Worm (Caenorhabditis elegans) whole organism, L2 larva: ENCODE data around the gene F42A10.6.

Experiments
- R02D3.7 ChIP-seq: fragments of 150-350 bp; optimal IDR thresholded peaks from 2 replicates; lab custom pipeline; 2014; ENCODE audit warnings: missing biosample characterization, missing genetic modification characterization
- ZK546.5 ChIP-seq: sonication (generic microtip); optimal IDR thresholded peaks from 2 replicates; lab custom pipeline; 2017; ENCODE audit warnings: missing biosample characterization, missing genetic modification characterization
- ama-1 ChIP-seq: fragments of 150-350 bp; optimal IDR thresholded peaks from 2 replicates; lab custom pipeline; 2018; ENCODE audit warnings: inconsistent platforms
- ceh-16 ChIP-seq: fragments of 150-350 bp; optimal IDR thresholded peaks from 2 replicates; lab custom pipeline; 2014; ENCODE audit warnings: missing biosample characterization, missing genetic modification characterization
- dmd-4 ChIP-seq: sonication (generic microtip); optimal IDR thresholded peaks from 2 replicates; lab custom pipeline; 2017; ENCODE audit warnings: missing biosample characterization, missing genetic modification characterization
- lin-13 ChIP-seq: fragments of 150-350 bp; optimal IDR thresholded peaks from 2 replicates; lab custom pipeline; 2014; ENCODE audit warnings: missing biosample characterization, missing genetic modification reagents, missing genetic modification characterization
- mab-5 ChIP-seq: fragments of 150-350 bp; optimal IDR thresholded peaks from 2 replicates; lab custom pipeline; 2014; ENCODE audit warnings: missing biosample characterization, missing genetic modification characterization
- nhr-10 ChIP-seq: sonication (generic microtip); optimal IDR thresholded peaks from 2 replicates; lab custom pipeline; 2017; ENCODE audit warnings: missing biosample characterization, missing genetic modification characterization
- nhr-11 ChIP-seq: fragments of 150-350 bp; optimal IDR thresholded peaks from 2 replicates; lab custom pipeline; 2014; ENCODE audit warnings: missing biosample characterization, missing genetic modification characterization
- nhr-6 ChIP-seq: fragments of 150-350 bp; optimal IDR thresholded peaks from 2 replicates; lab custom pipeline; 2014; ENCODE audit warnings: missing biosample characterization, missing genetic modification characterization
- nhr-77 ChIP-seq: fragments of 150-350 bp; optimal IDR thresholded peaks from 2 replicates; lab custom pipeline; 2014; ENCODE audit warnings: missing biosample characterization, missing genetic modification characterization
- unc-55 ChIP-seq: fragments of 150-350 bp; sonication (generic microtip); optimal IDR thresholded peaks from 3 replicates; lab custom pipeline; 2014; ENCODE audit warnings: missing biosample characterization, missing genetic modification reagents, missing genetic modification characterization

DNA sequence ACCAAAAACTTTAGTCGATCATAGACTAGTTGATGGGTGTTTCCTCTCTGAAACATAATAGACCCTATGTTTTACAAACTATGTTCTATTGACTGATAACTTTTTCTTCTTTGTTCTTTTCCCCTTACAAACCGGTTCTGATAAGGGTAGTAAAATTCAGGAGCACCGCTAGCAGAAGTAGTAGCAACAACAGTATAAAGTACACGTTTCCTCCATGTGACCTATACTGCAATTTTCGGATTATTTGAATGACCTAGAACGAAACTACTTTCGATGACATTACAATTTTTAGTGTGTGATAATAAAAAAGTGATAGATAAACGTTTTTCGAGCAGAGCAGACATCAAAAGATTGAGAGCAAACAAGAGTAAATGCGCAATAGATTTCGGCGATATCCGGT is 3.6 kb upstream of the F42A10.6 start:
- TF ChIP-seq nhr-77 (tag; lab: Kevin White, UChicago) = no peak
- TF ChIP-seq nhr-6 = no peak
- TF ChIP-seq ama-1 = no peak
- no peak for TF ChIP-seq ZK546.5 (tag; lab: Kevin White, UChicago)
- TF ChIP-seq ceh-16 = no peak
- no peak for TF ChIP-seq nhr-10
- TF ChIP-seq nhr-11 (tag; lab: Kevin White, UChicago) = no peak
- TF ChIP-seq R02D3.7 (tag; lab: Kevin White, UChicago) = no peak
- TF ChIP-seq unc-55 (GFP tag; lab: Kevin White, UChicago) = no peak
- TF ChIP-seq dmd-4 (tag; lab: Kevin White, UChicago) = no peak
- no peak for TF ChIP-seq mab-5 (tag; lab: Kevin White, UChicago)
- TF ChIP-seq lin-13 (GFP tag; lab: Kevin White, UChicago) = no peak
